Fruit fly (Drosophila melanogaster) whole organism, embryonic: ENCODE results near the gene CG3294.

Experiments
- Atf-2 ChIP-seq: fragments of 200-800 bp; sonication (Bioruptor generic); optimal IDR thresholded peaks from 2 replicates; lab custom pipeline; 2016; ENCODE audit warnings: missing biosample characterization, missing genetic modification characterization
- Awh ChIP-seq: fragments of 200-800 bp; sonication (Bioruptor generic); IDR thresholded peaks from 2 replicates; pipeline ENCODE4, ENCODE4 v1.3.6; 2022; ENCODE audit warnings: missing biosample characterization, missing genetic modification characterization
- B-H2 ChIP-seq: fragments of 200-800 bp; sonication (Bioruptor generic); optimal IDR thresholded peaks from 2 replicates; lab custom pipeline; 2018; ENCODE audit warnings: missing biosample characterization, mild to moderate bottlenecking, missing genetic modification characterization
- BEAF-32 ChIP-seq: fragments of 200-800 bp; sonication (Bioruptor generic); optimal IDR thresholded peaks from 3 replicates; lab custom pipeline; 2017; ENCODE audit warnings: missing biosample characterization, missing genetic modification characterization, mild to moderate bottlenecking, moderate library complexity, missing genetic modification reagents
- CG1024 ChIP-seq: fragments of 200-800 bp; sonication (Bioruptor generic); IDR thresholded peaks from 2 replicates; pipeline ENCODE4 v1.3.6; 2022; ENCODE audit warnings: missing biosample characterization, missing genetic modification characterization
- CG10321 ChIP-seq: fragments of 200-800 bp; sonication (Bioruptor generic); IDR thresholded peaks from 2 replicates; pipeline ENCODE4 v1.3.6; 2022; ENCODE audit warnings: missing biosample characterization, missing genetic modification characterization
- CG13123 ChIP-seq: fragments of 200-800 bp; sonication (Bioruptor generic); optimal IDR thresholded peaks from 2 replicates; lab custom pipeline; 2016; ENCODE audit warnings: missing biosample characterization, missing genetic modification characterization
- CG13775 ChIP-seq: fragments of 200-800 bp; sonication (Bioruptor generic); optimal IDR thresholded peaks from 3 replicates; lab custom pipeline; 2017; ENCODE audit warnings: missing biosample characterization, mild to moderate bottlenecking, missing genetic modification characterization
- CG15073 ChIP-seq: fragments of 200-800 bp; sonication (Bioruptor generic); optimal IDR thresholded peaks from 2 replicates; lab custom pipeline; 2016; ENCODE audit warnings: missing biosample characterization, missing genetic modification characterization
- CG1647 ChIP-seq: fragments of 200-800 bp; sonication (Bioruptor generic); optimal IDR thresholded peaks from 3 replicates; lab custom pipeline; 2016; ENCODE audit warnings: missing biosample characterization, missing genetic modification characterization
- CG2712 ChIP-seq: fragments of 200-800 bp; optimal IDR thresholded peaks from 3 replicates; lab custom pipeline; 2019; ENCODE audit warnings: missing biosample characterization, mild to moderate bottlenecking, missing genetic modification characterization, moderate library complexity
- CG30020 ChIP-seq: fragments of 200-800 bp; optimal IDR thresholded peaks from 2 replicates; lab custom pipeline; 2019; ENCODE audit warnings: missing biosample characterization, mild to moderate bottlenecking, missing genetic modification characterization, moderate library complexity
- CG31441 ChIP-seq: fragments of 200-800 bp; sonication (Bioruptor generic); IDR thresholded peaks from 2 replicates; pipeline ENCODE4 v1.3.6; 2022; ENCODE audit warnings: missing biosample characterization, missing genetic modification characterization
- CG3995 ChIP-seq: fragments of 200-800 bp; sonication (Bioruptor generic); optimal IDR thresholded peaks from 3 replicates; lab custom pipeline; 2016; ENCODE audit warnings: missing biosample characterization, missing genetic modification characterization
- CG8281 ChIP-seq: fragments of 200-800 bp; sonication (Bioruptor generic); optimal IDR thresholded peaks from 2 replicates; lab custom pipeline; 2018; ENCODE audit warnings: missing biosample characterization, mild to moderate bottlenecking, missing genetic modification characterization, moderate library complexity
- Chrac-16 ChIP-seq: fragments of 200-800 bp; sonication (Bioruptor generic); optimal IDR thresholded peaks from 3 replicates; lab custom pipeline; 2016; ENCODE audit warnings: missing biosample characterization, missing genetic modification characterization
- D ChIP-seq, 2 experiments: fragments of 200-800 bp in 1 of 2; fragments of >200 bp in 1 of 2; sonication (Bioruptor generic) in 1 of 2; optimal IDR thresholded peaks; 2 replicates in 1 of 2; 3 replicates in 1 of 2; lab custom pipeline; 2017; ENCODE audit warnings: mild to moderate bottlenecking in 1 of 2, missing biosample characterization in 1 of 2, missing genetic modification characterization in 1 of 2, missing genetic modification reagents in 1 of 2
- Dll ChIP-seq: fragments of 200-800 bp; sonication (Bioruptor generic); IDR thresholded peaks from 4 replicates; pipeline ENCODE4 v1.3.6; 2022; ENCODE audit warnings: missing biosample characterization, missing genetic modification characterization; ENCODE audit not compliant: partially characterized antibody
- Eip74EF ChIP-seq, 2 experiments: fragments of 200-800 bp in 1 of 2; fragments of >200 bp in 1 of 2; sonication (Bioruptor generic) in 1 of 2; optimal IDR thresholded peaks; 2 replicates each; lab custom pipeline; 2017 to 2019; ENCODE audit warnings: missing biosample characterization in 2 of 2, missing genetic modification characterization in 2 of 2, mild to moderate bottlenecking in 1 of 2, moderate library complexity in 1 of 2
- Fer1 ChIP-seq: fragments of 200-800 bp; sonication (Bioruptor generic); optimal IDR thresholded peaks from 2 replicates; lab custom pipeline; 2017; ENCODE audit warnings: missing biosample characterization, mild to moderate bottlenecking, missing genetic modification characterization
- Kr ChIP-seq: fragments of 200-800 bp; sonication (Bioruptor generic); optimal IDR thresholded peaks from 2 replicates; lab custom pipeline; 2017; ENCODE audit warnings: missing biosample characterization, mild to moderate bottlenecking, missing genetic modification characterization
- Nf-YC ChIP-seq: fragments of 200-800 bp; optimal IDR thresholded peaks from 3 replicates; lab custom pipeline; 2019; ENCODE audit warnings: missing biosample characterization, mild to moderate bottlenecking, missing genetic modification characterization, moderate library complexity
- Oli ChIP-seq: fragments of 200-800 bp; sonication (Bioruptor generic); optimal IDR thresholded peaks from 2 replicates; lab custom pipeline; 2018; ENCODE audit warnings: missing biosample characterization, mild to moderate bottlenecking, missing genetic modification characterization, moderate library complexity
- Pdp1 ChIP-seq, 2 experiments: fragments of 200-800 bp; sonication (Bioruptor generic); optimal IDR thresholded peaks; 3 replicates each; lab custom pipeline; 2016; ENCODE audit warnings: missing biosample characterization in 2 of 2, missing genetic modification characterization in 2 of 2, mild to moderate bottlenecking in 1 of 2, moderate library complexity in 1 of 2
- Rx ChIP-seq: fragments of 200-800 bp; sonication (Bioruptor generic); IDR thresholded peaks from 2 replicates; pipeline ENCODE4 v1.3.6; 2022; ENCODE audit warnings: missing biosample characterization, missing genetic modification characterization
- Side ChIP-seq: fragments of 200-800 bp; sonication (Bioruptor generic); optimal IDR thresholded peaks from 2 replicates; lab custom pipeline; 2016; ENCODE audit warnings: missing biosample characterization, missing genetic modification characterization
- Trl ChIP-seq, 3 experiments: fragments of >200 bp in 2 of 3; fragments of 200-800 bp in 1 of 3; sonication (Bioruptor generic) in 1 of 3; optimal IDR thresholded peaks; 2 replicates in 1 of 3; 3 replicates in 2 of 3; lab custom pipeline; 2016 to 2017; ENCODE audit warnings: missing biosample characterization in 1 of 3, missing genetic modification characterization in 1 of 3
- ci ChIP-seq: fragments of 200-800 bp; sonication (Bioruptor generic); IDR thresholded peaks from 3 replicates; pipeline ENCODE4 v1.3.6; 2022; ENCODE audit warnings: missing biosample characterization, missing genetic modification characterization
- crol ChIP-seq: fragments of 200-800 bp; sonication (Bioruptor generic); IDR thresholded peaks from 2 replicates; pipeline ENCODE4 v1.3.6; 2022; ENCODE audit warnings: missing biosample characterization, missing genetic modification characterization
- dpn ChIP-seq, 2 experiments: fragments of 200-800 bp; sonication (Bioruptor generic); optimal IDR thresholded peaks; 3 replicates each; lab custom pipeline; 2016; ENCODE audit warnings: missing biosample characterization in 2 of 2, missing genetic modification characterization in 2 of 2
- dysf ChIP-seq: fragments of 200-800 bp; sonication (Bioruptor generic); IDR thresholded peaks from 3 replicates; pipeline ENCODE4 v1.3.6; 2022; ENCODE audit warnings: missing biosample characterization, missing genetic modification characterization
- esg ChIP-seq: fragments of 200-800 bp; sonication (Bioruptor generic); conservative IDR thresholded peaks from 2 replicates; pipeline ENCODE4 v1.3.6; 2022; ENCODE audit warnings: missing biosample characterization, missing genetic modification characterization
- fd64A ChIP-seq: fragments of 200-800 bp; sonication (Bioruptor generic); optimal IDR thresholded peaks from 3 replicates; lab custom pipeline; 2018; ENCODE audit warnings: missing biosample characterization, mild to moderate bottlenecking, missing genetic modification characterization
- fd96Cb ChIP-seq: fragments of 200-800 bp; sonication (Bioruptor generic); optimal IDR thresholded peaks from 2 replicates; lab custom pipeline; 2018; ENCODE audit warnings: missing biosample characterization, mild to moderate bottlenecking, missing genetic modification characterization, moderate library complexity
- gsb-n ChIP-seq: fragments of 200-800 bp; sonication (Bioruptor generic); optimal IDR thresholded peaks from 3 replicates; lab custom pipeline; 2018; ENCODE audit warnings: missing biosample characterization, mild to moderate bottlenecking, missing genetic modification characterization
- hb ChIP-seq: fragments of 200-800 bp; sonication (Bioruptor generic); IDR thresholded peaks from 3 replicates; pipeline ENCODE4 v1.3.6; 2022; ENCODE audit warnings: missing biosample characterization, missing genetic modification characterization; ENCODE audit not compliant: partially characterized antibody
- ind ChIP-seq: fragments of 200-800 bp; sonication (Bioruptor generic); optimal IDR thresholded peaks from 3 replicates; lab custom pipeline; 2016; ENCODE audit warnings: missing biosample characterization, missing genetic modification characterization
- jing ChIP-seq: fragments of 200-800 bp; sonication (Bioruptor generic); optimal IDR thresholded peaks from 2 replicates; lab custom pipeline; 2018; ENCODE audit warnings: missing biosample characterization, mild to moderate bottlenecking, missing genetic modification characterization
- lmd ChIP-seq: fragments of 200-800 bp; sonication (Bioruptor generic); IDR thresholded peaks from 2 replicates; pipeline ENCODE4 v1.3.6; 2022; ENCODE audit warnings: missing biosample characterization, missing genetic modification characterization
- mam ChIP-seq: fragments of 200-800 bp; sonication (Bioruptor generic); optimal IDR thresholded peaks from 3 replicates; lab custom pipeline; 2016; ENCODE audit warnings: missing biosample characterization, missing genetic modification characterization
- nerfin-1 ChIP-seq: fragments of 200-800 bp; sonication (Bioruptor generic); optimal IDR thresholded peaks from 3 replicates; lab custom pipeline; 2019; ENCODE audit warnings: missing biosample characterization, mild to moderate bottlenecking, missing genetic modification characterization, moderate library complexity
- otp ChIP-seq: fragments of 200-800 bp; sonication (Bioruptor generic); IDR thresholded peaks from 3 replicates; pipeline ENCODE4, ENCODE4 v1.3.6; 2022; ENCODE audit warnings: missing biosample characterization, missing genetic modification characterization
- p53 ChIP-seq: fragments of 200-800 bp; sonication (Bioruptor generic); optimal IDR thresholded peaks from 2 replicates; lab custom pipeline; 2016; ENCODE audit warnings: missing biosample characterization, missing genetic modification characterization
- ro ChIP-seq: fragments of 200-800 bp; sonication (Bioruptor generic); IDR thresholded peaks from 2 replicates; pipeline ENCODE4 v1.3.6; 2022; ENCODE audit warnings: missing biosample characterization, missing genetic modification characterization
- sc ChIP-seq, 3 experiments: fragments of >200 bp in 2 of 3; fragments of 200-800 bp in 1 of 3; sonication (Bioruptor generic) in 1 of 3; optimal IDR thresholded peaks; 2 replicates in 2 of 3; 3 replicates in 1 of 3; lab custom pipeline; 2017; ENCODE audit warnings: mild to moderate bottlenecking in 1 of 3, missing biosample characterization in 1 of 3, missing genetic modification characterization in 1 of 3, missing genetic modification reagents in 1 of 3
- stc ChIP-seq: fragments of 200-800 bp; sonication (Bioruptor generic); IDR thresholded peaks from 2 replicates; pipeline ENCODE4 v1.3.6; 2022; ENCODE audit warnings: missing biosample characterization, missing genetic modification characterization
- ttk ChIP-seq: fragments of 200-800 bp; sonication (Bioruptor generic); IDR thresholded peaks from 2 replicates; pipeline ENCODE4 v2.1.2; 2022; ENCODE audit warnings: missing biosample characterization, missing genetic modification characterization

The CG3294 gene

DNA sequence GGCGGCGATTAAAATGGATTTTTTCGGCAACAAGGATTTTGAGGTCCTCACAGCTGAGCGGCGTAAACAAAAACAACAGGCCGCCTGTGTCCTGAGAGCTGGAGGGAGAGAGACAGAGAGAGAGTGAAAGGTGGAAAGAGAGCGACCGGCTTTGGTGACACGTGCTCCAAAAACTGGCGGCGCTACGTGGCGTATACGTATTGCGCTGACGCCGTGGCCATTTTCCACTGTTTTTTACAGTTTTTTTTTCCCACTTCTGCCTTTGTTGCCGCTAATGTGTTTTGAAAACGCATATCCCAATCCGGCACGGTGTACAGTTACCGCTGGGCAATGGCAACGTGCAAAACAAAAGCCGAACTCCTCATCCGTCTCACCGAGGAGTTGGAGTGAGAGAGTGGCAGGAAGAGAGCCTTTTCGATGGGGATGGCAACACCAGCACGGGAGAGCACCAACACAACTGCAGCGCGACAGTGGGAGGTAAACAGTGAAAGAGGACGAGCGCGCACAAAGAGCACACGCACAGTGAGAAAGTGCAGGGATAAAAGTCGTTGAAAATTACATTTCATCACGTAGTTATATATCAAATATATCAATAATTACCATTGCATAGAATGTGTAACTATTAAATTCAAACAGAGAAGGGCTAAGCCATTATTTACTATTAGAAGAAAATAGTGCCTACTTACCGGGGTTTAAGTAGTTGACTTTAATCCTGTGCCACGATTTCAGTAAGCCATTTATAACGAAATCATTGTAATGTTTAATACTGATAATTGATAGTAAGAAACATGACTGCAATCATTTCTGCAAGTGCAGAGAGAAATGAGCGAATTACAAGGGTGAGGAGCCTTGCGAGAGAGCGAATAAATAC lies 26.3 kb downstream of the CG3294 start (continued):
- TF ChIP-seq CG13775 (peak; percentile 72), crol (GFP tag; lab: Robert Waterston, UW) (peak; percentile 47), Atf-2 (GFP tag; lab: Kevin White, UChicago) (no peak), CG2712 (tag; lab: Kevin White, UChicago) (peak; percentile 74), esg (peak; percentile 49; the same call in 1 of the 2 replicates), Trl (optimal IDR thresholded peaks at IDR 0.05; lab: Kevin White, UChicago) (peak; percentile 57 to 63), Trl (GFP tag; optimal IDR thresholded peaks at IDR 0.05; lab: Kevin White, UChicago) (no peak), CG1024 (GFP tag; lab: Robert Waterston, UW) (no peak), Chrac-16 (GFP tag; lab: Kevin White, UChicago) (peak; percentile 41), CG10321 (GFP tag; lab: Robert Waterston, UW) (no peak), CG15073 (GFP tag; lab: Kevin White, UChicago) (no peak), jing (GFP tag; lab: Kevin White, UChicago) (peak; percentile 24), Awh (GFP tag; lab: Robert Waterston, UW) (no peak), hb (no peak), Pdp1 (GFP tag; optimal IDR thresholded peaks at IDR 0.05; lab: Kevin White, UChicago) (peak; percentile 21 to 61), ind (GFP tag; lab: Kevin White, UChicago) (peak; percentile 46), ro (no peak; the same call in 1 of the 2 replicates), Side (no peak), Oli (tag; lab: Kevin White, UChicago) (peak; percentile 57), CG3995 (GFP tag; lab: Kevin White, UChicago) (no peak), ttk (GFP tag; lab: Robert Waterston, UW) (peak; percentile 14; the same call in 1 of the 2 replicates), CG1647 (GFP tag; lab: Kevin White, UChicago) (no peak), dysf (GFP tag; lab: Robert Waterston, UW) (peak; percentile 4; the same call in 1 of the 3 replicates), sc (optimal IDR thresholded peaks at IDR 0.05; lab: Kevin White, UChicago) (no peak), sc (GFP tag; optimal IDR thresholded peaks at IDR 0.05; lab: Kevin White, UChicago) (peak; percentile 70), Eip74EF (GFP tag; optimal IDR thresholded peaks at IDR 0.05; lab: Kevin White, UChicago) (no peak), Rx (GFP tag; lab: Robert Waterston, UW) (peak; percentile 57), mam (GFP tag; lab: Kevin White, UChicago) (peak; percentile 36), ci (GFP tag; lab: Robert Waterston, UW) (peak; percentile 44; the same call in 2 of the 3 replicates), D (optimal IDR thresholded peaks at IDR 0.05; lab: Kevin White, UChicago) (peak; percentile 93), D (GFP tag; optimal IDR thresholded peaks at IDR 0.05; lab: Kevin White, UChicago) (peak; percentile 29), CG31441 (GFP tag; lab: Robert Waterston, UW) (peak; percentile 67; the same call in 1 of the 2 replicates), fd96Cb (tag; lab: Kevin White, UChicago) (peak; percentile 20), CG8281 (tag; lab: Kevin White, UChicago) (peak; percentile 15), stc (GFP tag; lab: Robert Waterston, UW) (0 out of 2 replicates have a peak, but pooled peaks have one; percentile 7), Dll (GFP tag; lab: Robert Waterston, UW) (no peak), p53 (no peak), BEAF-32 (GFP tag; lab: Kevin White, UChicago) (no peak), Nf-YC (tag; lab: Kevin White, UChicago) (peak; percentile 59), B-H2 (GFP tag; lab: Kevin White, UChicago) (no peak), Kr (GFP tag; lab: Kevin White, UChicago) (peak; percentile 11), dpn (GFP tag; optimal IDR thresholded peaks at IDR 0.05; lab: Kevin White, UChicago) (peak in 1 of 2 experiments; percentile 40), lmd (peak; percentile 50), nerfin-1 (peak; percentile 32), Fer1 (GFP tag; lab: Kevin White, UChicago) (no peak), CG30020 (tag; lab: Kevin White, UChicago) (peak; percentile 31), fd64A (GFP tag; lab: Kevin White, UChicago) (peak; percentile 17), CG13123 (GFP tag; lab: Kevin White, UChicago) (no peak), gsb-n (tag; lab: Kevin White, UChicago) (no peak), otp (no peak)
